Fruit fly (Drosophila melanogaster): ENCODE measurements around the gene TP53INP.

Gene TP53INP

DNA sequence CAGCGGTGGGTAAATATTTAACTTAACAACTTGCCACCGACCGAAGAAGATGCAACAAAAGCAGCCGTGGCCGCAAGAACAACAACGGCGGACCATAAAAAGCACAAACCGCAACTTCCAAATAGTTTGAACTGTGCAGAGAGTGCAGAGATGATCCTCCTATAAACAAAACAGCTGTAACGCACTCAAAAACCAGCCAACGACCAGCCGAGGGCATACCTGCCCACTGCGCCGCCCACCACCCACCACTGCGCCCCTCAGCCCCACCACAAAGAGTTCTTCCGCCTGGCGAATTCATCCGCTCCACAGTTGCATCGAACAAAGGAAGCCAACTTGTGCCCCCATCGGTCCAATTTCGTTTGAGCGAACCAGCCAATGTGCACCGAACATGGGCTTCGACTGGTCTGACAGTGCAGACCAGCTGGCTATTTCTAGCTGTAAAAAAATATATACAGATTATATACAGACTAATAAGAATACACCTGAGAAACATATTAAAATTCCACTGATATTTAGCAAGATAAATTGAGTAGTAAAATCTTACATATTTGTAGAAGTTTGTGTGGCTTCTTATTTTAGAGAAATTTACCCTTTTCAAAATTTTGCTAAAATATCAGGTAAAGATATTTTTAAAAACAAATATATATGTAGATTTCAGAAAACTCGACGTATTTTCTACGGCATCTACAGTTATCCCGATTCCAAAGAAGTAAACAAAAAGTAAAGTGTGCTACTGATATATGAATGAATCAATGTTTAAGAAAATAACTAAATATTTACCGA lies 23.0 kb upstream of the TP53INP start (continued):
- TF ChIP-seq CG3065 (GFP tag; optimal IDR thresholded peaks at IDR 0.05) (no peak), sr (GFP tag; IDR thresholded peaks at IDR 0.05) (peak; percentile 73), CG8359 (GFP tag; optimal IDR thresholded peaks at IDR 0.05; ENCODE audit: borderline replicate concordance) (no peak), Rx (GFP tag; IDR thresholded peaks at IDR 0.05) (no peak), Jarid2 (GFP tag; optimal IDR thresholded peaks at IDR 0.05) (no peak), Doc3 (GFP tag; IDR thresholded peaks at IDR 0.05; ENCODE audit: partially characterized antibody) (no peak), CG4854 (GFP tag; optimal IDR thresholded peaks at IDR 0.05) (no peak), eyg (GFP tag; optimal IDR thresholded peaks at IDR 0.05) (no peak), gro (GFP tag; optimal IDR thresholded peaks at IDR 0.05) (no peak), CG8290 (GFP tag; optimal IDR thresholded peaks at IDR 0.05) (no peak), CG8290 (tag; optimal IDR thresholded peaks at IDR 0.05) (no peak), cg (GFP tag; optimal IDR thresholded peaks at IDR 0.05) (no peak), CG2889 (GFP tag; IDR thresholded peaks at IDR 0.05) (0 out of 3 replicates have a peak, but pooled peaks have one; percentile 24), al (GFP tag; IDR thresholded peaks at IDR 0.05) (no peak), otp (GFP tag; IDR thresholded peaks at IDR 0.05) (no peak)

DNA sequence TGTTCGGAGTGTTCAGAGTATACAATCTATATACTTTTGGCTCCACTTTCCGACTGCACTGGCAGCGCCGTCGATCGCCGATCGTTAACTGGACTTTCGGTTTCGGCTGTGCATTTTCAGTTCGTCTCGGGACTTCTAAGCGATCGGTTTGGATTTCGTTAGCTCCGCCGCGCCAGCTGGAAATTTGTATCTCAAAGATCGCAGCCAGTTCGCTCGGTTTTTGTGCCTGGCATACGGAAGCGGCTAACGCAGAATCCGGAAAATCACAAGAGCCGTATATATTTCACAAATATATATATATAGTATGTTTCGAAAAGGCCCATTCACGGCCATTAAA lies 22.4 kb upstream of the TP53INP start, which contains the start of gene slow:
TSS of gene slow (plus strand) at position 117 of the 337 bp plus-strand sequence.
- 0 out of 3 replicates have a peak, but pooled peaks have one; percentile 51 for TF ChIP-seq ci (GFP tag; IDR thresholded peaks at IDR 0.05)
- 0 out of 3 replicates have a peak, but pooled peaks have one; percentile 14 for TF ChIP-seq CG2199 (GFP tag; IDR thresholded peaks at IDR 0.05)
- TF ChIP-seq fd64A (GFP tag; optimal IDR thresholded peaks at IDR 0.05) = peak; percentile 32
- peak; percentile 88 for TF ChIP-seq CG5180 (GFP tag; optimal IDR thresholded peaks at IDR 0.05)
- TF ChIP-seq Deaf1 (tag; optimal IDR thresholded peaks at IDR 0.05) = peak; percentile 92
- TF ChIP-seq Nf-YA (GFP tag; IDR thresholded peaks at IDR 0.05) = peak; percentile 36; the same call in 1 of the 2 replicates
- peak; percentile 70 for TF ChIP-seq Jarid2 (GFP tag; optimal IDR thresholded peaks at IDR 0.05)
- peak; percentile 27 for TF ChIP-seq kni (GFP tag; optimal IDR thresholded peaks at IDR 0.05)
- no peak for TF ChIP-seq CG3065 (GFP tag; optimal IDR thresholded peaks at IDR 0.05)
- no peak for TF ChIP-seq CG13624 (GFP tag; optimal IDR thresholded peaks at IDR 0.05)
- peak in 1 of 2 experiments; percentile 7 for TF ChIP-seq Eip74EF (GFP tag; optimal IDR thresholded peaks at IDR 0.05)
- TF ChIP-seq PHDP (tag; optimal IDR thresholded peaks at IDR 0.05) = no peak
- peak; percentile 77 for TF ChIP-seq Blimp-1 (GFP tag; optimal IDR thresholded peaks at IDR 0.05)
- TF ChIP-seq MTF-1 (GFP tag; optimal IDR thresholded peaks at IDR 0.05; ENCODE audit: borderline replicate concordance) = peak; percentile 22
- no peak for TF ChIP-seq CG15696 (tag; optimal IDR thresholded peaks at IDR 0.05)
- TF ChIP-seq B-H1 (GFP tag; IDR thresholded peaks at IDR 0.05) = peak; percentile 11; the same call in 1 of the 3 replicates
- TF ChIP-seq CG7271 (tag; optimal IDR thresholded peaks at IDR 0.05) = peak; percentile 58
- peak; percentile 44; the same call in 1 of the 2 replicates for TF ChIP-seq CG4360 (GFP tag; IDR thresholded peaks at IDR 0.05)
- TF ChIP-seq ato (GFP tag; IDR thresholded peaks at IDR 0.05; ENCODE audit: partially characterized antibody) = peak; percentile 41; the same call in 1 of the 2 replicates
- TF ChIP-seq nerfin-1 (tag; optimal IDR thresholded peaks at IDR 0.05) = peak; percentile 1
- TF ChIP-seq CG6791 (GFP tag; IDR thresholded peaks at IDR 0.05; ENCODE audit: partially characterized antibody) = 0 out of 3 replicates have a peak, but pooled peaks have one; percentile 30
- TF ChIP-seq CG6254 (GFP tag; optimal IDR thresholded peaks at IDR 0.05) = peak; percentile 12
- TF ChIP-seq lov (optimal IDR thresholded peaks at IDR 0.05) = no peak
- TF ChIP-seq lov (GFP tag; IDR thresholded peaks at IDR 0.05) = 0 out of 3 replicates have a peak, but pooled peaks have one; percentile 6
- TF ChIP-seq CG2116 (GFP tag; optimal IDR thresholded peaks at IDR 0.05) = no peak
- 0 out of 3 replicates have a peak, but pooled peaks have one; percentile 20 for TF ChIP-seq hb (GFP tag; IDR thresholded peaks at IDR 0.05; ENCODE audit: partially characterized antibody)
- TF ChIP-seq Med (GFP tag) = peak; percentile 59
- TF ChIP-seq Sry-β (GFP tag; optimal IDR thresholded peaks at IDR 0.05) = peak; percentile 86
- no peak for TF ChIP-seq dmrt99B (tag; optimal IDR thresholded peaks at IDR 0.05)
- no peak for TF ChIP-seq twi (tag; optimal IDR thresholded peaks at IDR 0.05)
- no peak for TF ChIP-seq stc (GFP tag; IDR thresholded peaks at IDR 0.05)
- 0 out of 3 replicates have a peak, but pooled peaks have one; percentile 28 for TF ChIP-seq gce (GFP tag; IDR thresholded peaks at IDR 0.05)
